Worm (Caenorhabditis elegans) whole organism, L1 larva: Measurements from ENCODE around the gene C28A5.6.

Source experiments
- C04F5.9 ChIP-seq: sonication (generic microtip); optimal IDR thresholded peaks from 2 replicates; lab custom pipeline; 2016; ENCODE audit warnings: missing genetic modification characterization, missing compliant biosample characterization
- pag-3 ChIP-seq: sonication (generic microtip); optimal IDR thresholded peaks from 2 replicates; lab custom pipeline; 2017; ENCODE audit warnings: missing genetic modification characterization, mild to moderate bottlenecking, missing compliant biosample characterization, antibody characterized with exemption, borderline replicate concordance; ENCODE audit not compliant: insufficient read depth

- no peak for TF ChIP-seq pag-3
- no peak for TF ChIP-seq C04F5.9 (tag; lab: Kevin White, UChicago)
These were observed 34.8 kb downstream of the C28A5.6 start, which contains the start of gene R07E5.4 for ce11 chrIII:4394496-4394895.
